Fruit fly (Drosophila melanogaster) whole organism, embryonic: ENCODE results near the gene Noa36.

Experiments
- B-H2 ChIP-seq: fragments of 200-800 bp; sonication (Bioruptor generic); optimal IDR thresholded peaks from 2 replicates; lab custom pipeline; 2018; ENCODE audit warnings: missing biosample characterization, mild to moderate bottlenecking, missing genetic modification characterization
- CG10267 ChIP-seq: fragments of 200-800 bp; sonication (Bioruptor generic); optimal IDR thresholded peaks from 2 replicates; lab custom pipeline; 2018; ENCODE audit warnings: missing biosample characterization, mild to moderate bottlenecking, missing genetic modification characterization, moderate library complexity
- CG10654 ChIP-seq: fragments of 200-800 bp; sonication (Bioruptor generic); optimal IDR thresholded peaks from 2 replicates; lab custom pipeline; 2016; ENCODE audit warnings: missing biosample characterization, missing genetic modification characterization
- CG11504 ChIP-seq: fragments of 200-800 bp; sonication (Bioruptor generic); optimal IDR thresholded peaks from 3 replicates; lab custom pipeline; 2019; ENCODE audit warnings: missing biosample characterization, mild to moderate bottlenecking, missing genetic modification characterization, moderate library complexity
- CG12155 ChIP-seq: fragments of 200-800 bp; sonication (Bioruptor generic); optimal IDR thresholded peaks from 3 replicates; lab custom pipeline; 2016; ENCODE audit warnings: missing biosample characterization, missing genetic modification characterization
- CG12659 ChIP-seq: fragments of 200-800 bp; sonication (Bioruptor generic); optimal IDR thresholded peaks from 3 replicates; lab custom pipeline; 2017; ENCODE audit warnings: mild to moderate bottlenecking, missing biosample characterization, missing genetic modification reagents, missing genetic modification characterization
- CG14667 ChIP-seq: fragments of 200-800 bp; sonication (Bioruptor generic); IDR thresholded peaks from 2 replicates; pipeline ENCODE4 v1.3.6; 2022; ENCODE audit warnings: missing biosample characterization, missing genetic modification characterization
- CG14965 ChIP-seq: fragments of 200-800 bp; sonication (Bioruptor generic); optimal IDR thresholded peaks from 2 replicates; lab custom pipeline; 2016; ENCODE audit warnings: missing biosample characterization, missing genetic modification characterization, borderline replicate concordance
- CG15601 ChIP-seq: fragments of 200-800 bp; sonication (Bioruptor generic); optimal IDR thresholded peaks from 3 replicates; lab custom pipeline; 2019; ENCODE audit warnings: missing biosample characterization, mild to moderate bottlenecking, missing genetic modification characterization, moderate library complexity
- CG16779 ChIP-seq: fragments of 200-800 bp; sonication (Bioruptor generic); IDR thresholded peaks from 2 replicates; pipeline ENCODE4 v1.3.6; 2022; ENCODE audit warnings: missing biosample characterization, missing genetic modification characterization
- CG17612 ChIP-seq: fragments of 200-800 bp; sonication (Bioruptor generic); IDR thresholded peaks from 2 replicates; pipeline ENCODE4 v1.3.6; 2022; ENCODE audit warnings: missing biosample characterization, missing genetic modification characterization
- CG18619 ChIP-seq: fragments of 200-800 bp; sonication (Bioruptor generic); optimal IDR thresholded peaks from 3 replicates; lab custom pipeline; 2017; ENCODE audit warnings: missing biosample characterization, mild to moderate bottlenecking, missing genetic modification characterization
- CG2202 ChIP-seq: fragments of 200-800 bp; sonication (Bioruptor generic); optimal IDR thresholded peaks from 2 replicates; lab custom pipeline; 2018; ENCODE audit warnings: missing biosample characterization, mild to moderate bottlenecking, missing genetic modification characterization
- CG3281 ChIP-seq: fragments of 200-800 bp; sonication (Bioruptor generic); optimal IDR thresholded peaks from 3 replicates; lab custom pipeline; 2017; ENCODE audit warnings: missing biosample characterization, mild to moderate bottlenecking, missing genetic modification characterization
- CG3995 ChIP-seq: fragments of 200-800 bp; sonication (Bioruptor generic); optimal IDR thresholded peaks from 3 replicates; lab custom pipeline; 2016; ENCODE audit warnings: missing biosample characterization, missing genetic modification characterization
- CG4404 ChIP-seq: fragments of 200-800 bp; sonication (Bioruptor generic); IDR thresholded peaks from 2 replicates; pipeline ENCODE4 v1.3.6; 2022; ENCODE audit warnings: missing biosample characterization, missing genetic modification characterization
- CG6765 ChIP-seq: fragments of 200-800 bp; sonication (Bioruptor generic); optimal IDR thresholded peaks from 3 replicates; lab custom pipeline; 2017; ENCODE audit warnings: missing biosample characterization, mild to moderate bottlenecking, missing genetic modification characterization
- CG7556 ChIP-seq: fragments of 200-800 bp; sonication (Bioruptor generic); optimal IDR thresholded peaks from 2 replicates; lab custom pipeline; 2017; ENCODE audit warnings: missing biosample characterization, mild to moderate bottlenecking, missing genetic modification characterization
- CG7928 ChIP-seq: fragments of 200-800 bp; sonication (Bioruptor generic); optimal IDR thresholded peaks from 2 replicates; lab custom pipeline; 2017; ENCODE audit warnings: missing biosample characterization, mild to moderate bottlenecking, missing genetic modification characterization
- CG8924 ChIP-seq: fragments of 200-800 bp; optimal IDR thresholded peaks from 3 replicates; lab custom pipeline; 2019; ENCODE audit warnings: missing biosample characterization, mild to moderate bottlenecking, missing genetic modification characterization, moderate library complexity
- CG9727 ChIP-seq: fragments of 200-800 bp; sonication (Bioruptor generic); optimal IDR thresholded peaks from 3 replicates; lab custom pipeline; 2017; ENCODE audit warnings: missing biosample characterization, mild to moderate bottlenecking, missing genetic modification characterization
- CHES-1-like ChIP-seq: fragments of 200-800 bp; sonication (Bioruptor generic); optimal IDR thresholded peaks from 2 replicates; lab custom pipeline; 2016; ENCODE audit warnings: missing biosample characterization, missing genetic modification characterization
- CoRest ChIP-seq: fragments of 200-800 bp; sonication (Bioruptor generic); optimal IDR thresholded peaks from 3 replicates; lab custom pipeline; 2018; ENCODE audit warnings: missing biosample characterization, mild to moderate bottlenecking, missing genetic modification characterization, moderate library complexity
- D19B ChIP-seq: fragments of 200-800 bp; sonication (Bioruptor generic); optimal IDR thresholded peaks from 2 replicates; lab custom pipeline; 2017; ENCODE audit warnings: missing biosample characterization, mild to moderate bottlenecking, missing genetic modification characterization
- HLH54F ChIP-seq: fragments of 200-800 bp; sonication (Bioruptor generic); optimal IDR thresholded peaks from 3 replicates; lab custom pipeline; 2016; ENCODE audit warnings: missing biosample characterization, missing genetic modification characterization
- Hand ChIP-seq: fragments of 200-800 bp; sonication (Bioruptor generic); optimal IDR thresholded peaks from 2 replicates; lab custom pipeline; 2017; ENCODE audit warnings: mild to moderate bottlenecking, missing biosample characterization, missing genetic modification reagents, missing genetic modification characterization
- Hmr ChIP-seq: fragments of 200-800 bp; sonication (Bioruptor generic); optimal IDR thresholded peaks from 3 replicates; lab custom pipeline; 2017; ENCODE audit warnings: mild to moderate bottlenecking, missing biosample characterization, missing genetic modification reagents, missing genetic modification characterization
- Max ChIP-seq: fragments of 200-800 bp; sonication (Bioruptor generic); optimal IDR thresholded peaks from 2 replicates; lab custom pipeline; 2016; ENCODE audit warnings: missing biosample characterization, mild to moderate bottlenecking, missing genetic modification characterization
- Pdp1 ChIP-seq, 2 experiments: fragments of 200-800 bp; sonication (Bioruptor generic); optimal IDR thresholded peaks; 3 replicates each; lab custom pipeline; 2016; ENCODE audit warnings: missing biosample characterization in 2 of 2, missing genetic modification characterization in 2 of 2, mild to moderate bottlenecking in 1 of 2, moderate library complexity in 1 of 2
- Stat92E ChIP-seq, 3 experiments: fragments of >200 bp in 2 of 3; fragments of 200-800 bp in 1 of 3; sonication (Bioruptor generic) in 1 of 3; optimal IDR thresholded peaks; 2 replicates each; lab custom pipeline; 2017 to 2019; ENCODE audit warnings: missing biosample characterization in 3 of 3, missing genetic modification characterization in 3 of 3, mild to moderate bottlenecking in 1 of 3, moderate library complexity in 1 of 3
- crol ChIP-seq: fragments of 200-800 bp; sonication (Bioruptor generic); IDR thresholded peaks from 2 replicates; pipeline ENCODE4 v1.3.6; 2022; ENCODE audit warnings: missing biosample characterization, missing genetic modification characterization
- disco-r ChIP-seq: fragments of 200-800 bp; sonication (Bioruptor generic); optimal IDR thresholded peaks from 2 replicates; lab custom pipeline; 2016; ENCODE audit warnings: missing biosample characterization, missing genetic modification characterization
- ems ChIP-seq: fragments of 200-800 bp; sonication (Bioruptor generic); optimal IDR thresholded peaks from 3 replicates; lab custom pipeline; 2016; ENCODE audit warnings: missing biosample characterization, missing genetic modification characterization
- eyg ChIP-seq: fragments of 200-800 bp; sonication (Bioruptor generic); optimal IDR thresholded peaks from 3 replicates; lab custom pipeline; 2016; ENCODE audit warnings: missing biosample characterization, missing genetic modification characterization
- grau ChIP-seq: fragments of 200-800 bp; optimal IDR thresholded peaks from 3 replicates; lab custom pipeline; 2019; ENCODE audit warnings: missing biosample characterization, mild to moderate bottlenecking, missing genetic modification characterization, moderate library complexity
- grn ChIP-seq: fragments of 200-800 bp; sonication (Bioruptor generic); optimal IDR thresholded peaks from 3 replicates; lab custom pipeline; 2017; ENCODE audit warnings: missing biosample characterization, missing genetic modification characterization
- kah ChIP-seq: fragments of 200-800 bp; sonication (Bioruptor generic); optimal IDR thresholded peaks from 2 replicates; lab custom pipeline; 2018; ENCODE audit warnings: missing biosample characterization, mild to moderate bottlenecking, missing genetic modification characterization
- maf-S ChIP-seq: fragments of 200-800 bp; sonication (Bioruptor generic); optimal IDR thresholded peaks from 2 replicates; lab custom pipeline; 2016; ENCODE audit warnings: missing biosample characterization, missing genetic modification characterization
- nerfin-2 ChIP-seq: fragments of 200-800 bp; sonication (Bioruptor generic); IDR thresholded peaks from 2 replicates; pipeline ENCODE4 v1.3.6; 2022; ENCODE audit warnings: missing biosample characterization, missing genetic modification characterization; ENCODE audit not compliant: partially characterized antibody
- otp ChIP-seq: fragments of 200-800 bp; sonication (Bioruptor generic); IDR thresholded peaks from 3 replicates; pipeline ENCODE4, ENCODE4 v1.3.6; 2022; ENCODE audit warnings: missing biosample characterization, missing genetic modification characterization
- p53 ChIP-seq: fragments of 200-800 bp; sonication (Bioruptor generic); optimal IDR thresholded peaks from 2 replicates; lab custom pipeline; 2016; ENCODE audit warnings: missing biosample characterization, missing genetic modification characterization
- pb ChIP-seq: fragments of 200-800 bp; sonication (Bioruptor generic); optimal IDR thresholded peaks from 3 replicates; lab custom pipeline; 2016; ENCODE audit warnings: missing biosample characterization, missing genetic modification characterization
- phol ChIP-seq: fragments of 200-800 bp; sonication (Bioruptor generic); optimal IDR thresholded peaks from 3 replicates; lab custom pipeline; 2018; ENCODE audit warnings: missing biosample characterization, mild to moderate bottlenecking, missing genetic modification characterization, moderate library complexity
- psq ChIP-seq: fragments of 200-800 bp; sonication (Bioruptor generic); optimal IDR thresholded peaks from 2 replicates; lab custom pipeline; 2017; ENCODE audit warnings: missing biosample characterization, missing genetic modification characterization
- ranshi ChIP-seq: fragments of 200-800 bp; sonication (Bioruptor generic); IDR thresholded peaks from 2 replicates; pipeline ENCODE4 v1.3.6; 2022; ENCODE audit warnings: missing biosample characterization, missing genetic modification characterization
- sr ChIP-seq: fragments of 200-800 bp; sonication (Bioruptor generic); IDR thresholded peaks from 3 replicates; pipeline ENCODE4 v1.3.6; 2022; ENCODE audit warnings: missing biosample characterization, missing genetic modification characterization
- tgo ChIP-seq: fragments of 200-800 bp; sonication (Bioruptor generic); IDR thresholded peaks from 3 replicates; pipeline ENCODE4 v1.3.6; 2022; ENCODE audit warnings: missing biosample characterization, missing genetic modification characterization
- zfh1 ChIP-seq: fragments of 200-800 bp; sonication (Bioruptor generic); IDR thresholded peaks from 3 replicates; pipeline ENCODE4 v1.3.6; 2022; ENCODE audit warnings: missing biosample characterization, missing genetic modification characterization

Noa36 gene

dm6 chr3R:28585076-28585821 is 13.8 kb downstream of the Noa36 start, which contains the start of gene fkh (continued):
- TF ChIP-seq crol (GFP tag; lab: Robert Waterston, UW) (peak; percentile 49), zfh1 (GFP tag; lab: Robert Waterston, UW) (peak; percentile 84), CG18619 (GFP tag; lab: Kevin White, UChicago) (peak; percentile 95), grau (peak; percentile 55), CG4404 (GFP tag; lab: Robert Waterston, UW) (peak; percentile 37; the same call in 1 of the 2 replicates), CG6765 (peak; percentile 97), otp (GFP tag; lab: Robert Waterston, UW) (peak; percentile 90), CHES-1-like (GFP tag; lab: Kevin White, UChicago) (peak; percentile 95), sr (GFP tag; lab: Robert Waterston, UW) (peak; percentile 70; the same call in 2 of the 3 replicates), pb (GFP tag; lab: Kevin White, UChicago) (peak; percentile 95), disco-r (GFP tag; lab: Kevin White, UChicago) (peak; percentile 86), Max (GFP tag; lab: Kevin White, UChicago) (peak; percentile 88), CG17612 (GFP tag; lab: Robert Waterston, UW) (peak; percentile 15; the same call in 1 of the 2 replicates), Pdp1 (GFP tag; optimal IDR thresholded peaks at IDR 0.05; lab: Kevin White, UChicago) (peak; percentile 79 to 88), Stat92E (GFP tag; optimal IDR thresholded peaks at IDR 0.05; lab: Kevin White, UChicago) (peak in 1 of 3 experiments; percentile 67), grn (peak; percentile 96), CG10654 (peak; percentile 90), eyg (GFP tag; lab: Kevin White, UChicago) (peak; percentile 93), p53 (GFP tag; lab: Kevin White, UChicago) (peak; percentile 78), CG7556 (peak; percentile 93), CG3995 (GFP tag; lab: Kevin White, UChicago) (peak; percentile 71), CG14965 (GFP tag; lab: Kevin White, UChicago) (peak; percentile 82), ranshi (GFP tag; lab: Robert Waterston, UW) (peak; percentile 81), D19B (GFP tag; lab: Kevin White, UChicago) (peak; percentile 78), CG12155 (peak; percentile 66), CG7928 (GFP tag; lab: Kevin White, UChicago) (peak; percentile 78), phol (tag; lab: Kevin White, UChicago) (peak; percentile 45), maf-S (GFP tag; lab: Kevin White, UChicago) (peak; percentile 86), CG16779 (GFP tag; lab: Robert Waterston, UW) (peak; percentile 76; the same call in 1 of the 2 replicates), CG15601 (tag; lab: Kevin White, UChicago) (peak; percentile 91), HLH54F (GFP tag; lab: Kevin White, UChicago) (peak; percentile 81), psq (GFP tag; lab: Kevin White, UChicago) (peak; percentile 53), CG14667 (GFP tag; lab: Robert Waterston, UW) (0 out of 2 replicates have a peak, but pooled peaks have one; percentile 14), CG3281 (GFP tag; lab: Kevin White, UChicago) (peak; percentile 97), CG12659 (GFP tag; lab: Kevin White, UChicago) (peak; percentile 96), Hmr (GFP tag; lab: Kevin White, UChicago) (peak; percentile 99), CoRest (tag; lab: Kevin White, UChicago) (peak; percentile 77), ems (GFP tag; lab: Kevin White, UChicago) (peak; percentile 66), kah (GFP tag; lab: Kevin White, UChicago) (peak; percentile 84), B-H2 (GFP tag; lab: Kevin White, UChicago) (peak; percentile 95), CG11504 (tag; lab: Kevin White, UChicago) (peak; percentile 65), CG8924 (tag; lab: Kevin White, UChicago) (peak; percentile 57), tgo (GFP tag; lab: Robert Waterston, UW) (no peak; the same call in 2 of the 3 replicates), Hand (GFP tag; lab: Kevin White, UChicago) (peak; percentile 93), nerfin-2 (GFP tag; lab: Robert Waterston, UW) (0 out of 2 replicates have a peak, but pooled peaks have one; percentile 22), CG10267 (tag; lab: Kevin White, UChicago) (peak; percentile 13), CG9727 (GFP tag; lab: Kevin White, UChicago) (peak; percentile 97), CG2202 (tag; lab: Kevin White, UChicago) (peak; percentile 88)
